Worm (Caenorhabditis elegans) whole organism, L2 larva: ENCODE measurements around the gene cpf-2.

ENCODE experiments used
- ZK546.5 ChIP-seq: sonication (generic microtip); optimal IDR thresholded peaks from 2 replicates; lab custom pipeline; 2017; ENCODE audit warnings: missing biosample characterization, missing genetic modification characterization
- aly-2 ChIP-seq: fragments of 150-350 bp; optimal IDR thresholded peaks from 2 replicates; lab custom pipeline; 2014; ENCODE audit warnings: missing biosample characterization, missing genetic modification characterization
- ama-1 ChIP-seq: fragments of 150-350 bp; optimal IDR thresholded peaks from 2 replicates; lab custom pipeline; 2018; ENCODE audit warnings: inconsistent platforms
- ceh-16 ChIP-seq: fragments of 150-350 bp; optimal IDR thresholded peaks from 2 replicates; lab custom pipeline; 2014; ENCODE audit warnings: missing biosample characterization, missing genetic modification characterization
- elt-3 ChIP-seq: sonication (generic microtip); optimal IDR thresholded peaks from 2 replicates; lab custom pipeline; 2017; ENCODE audit warnings: missing biosample characterization, missing genetic modification characterization
- fos-1 ChIP-seq: fragments of 150-350 bp; optimal IDR thresholded peaks from 2 replicates; lab custom pipeline; 2014; ENCODE audit warnings: missing biosample characterization, missing genetic modification characterization
- lin-13 ChIP-seq: fragments of 150-350 bp; optimal IDR thresholded peaks from 2 replicates; lab custom pipeline; 2014; ENCODE audit warnings: missing biosample characterization, missing genetic modification reagents, missing genetic modification characterization
- mdl-1 ChIP-seq, 2 experiments: fragments of 150-350 bp in 1 of 2; sonication (generic microtip) in 1 of 2; optimal IDR thresholded peaks; 2 replicates each; lab custom pipeline; 2017; ENCODE audit warnings: missing biosample characterization in 2 of 2, missing genetic modification characterization in 2 of 2
- nhr-12 ChIP-seq: fragments of 150-350 bp; optimal IDR thresholded peaks from 2 replicates; lab custom pipeline; 2014; ENCODE audit warnings: missing biosample characterization, missing genetic modification characterization
- nhr-77 ChIP-seq: fragments of 150-350 bp; optimal IDR thresholded peaks from 2 replicates; lab custom pipeline; 2014; ENCODE audit warnings: missing biosample characterization, missing genetic modification characterization
- skn-1 ChIP-seq: sonication (generic microtip); optimal IDR thresholded peaks from 2 replicates; lab custom pipeline; 2017; ENCODE audit warnings: missing biosample characterization, missing genetic modification characterization
- unc-62 ChIP-seq: fragments of 150-350 bp; optimal IDR thresholded peaks from 2 replicates; lab custom pipeline; 2014; ENCODE audit warnings: missing biosample characterization, missing genetic modification reagents, missing genetic modification characterization
- ztf-11 ChIP-seq: sonication (generic microtip); optimal IDR thresholded peaks from 2 replicates; lab custom pipeline; 2017; ENCODE audit warnings: missing biosample characterization, missing genetic modification characterization

DNA sequence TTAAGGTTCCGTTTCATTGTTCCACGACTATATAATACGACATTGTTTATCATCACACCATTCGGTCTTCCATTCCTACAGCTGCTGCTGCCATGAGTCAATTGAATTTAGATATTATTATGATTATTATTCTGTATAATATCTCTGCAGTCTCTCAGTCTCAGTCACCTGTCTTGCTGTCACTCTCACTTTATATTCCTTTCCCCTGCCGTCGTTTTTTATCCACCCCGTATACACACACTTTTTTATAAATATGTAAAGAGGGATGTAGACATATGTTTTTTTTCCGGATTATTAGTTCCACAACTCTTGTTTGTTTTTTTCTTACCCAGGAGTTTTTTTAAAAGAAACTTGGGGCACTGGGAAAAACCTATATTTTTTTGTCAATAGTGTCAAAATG is 3.5 kb upstream of the cpf-2 start:
- TF ChIP-seq mdl-1 (tag; optimal IDR thresholded peaks at IDR 0.05; lab: Kevin White, UChicago) (no peak), lin-13 (no peak), unc-62 (no peak), nhr-77 (tag; lab: Kevin White, UChicago) (no peak), elt-3 (tag; lab: Kevin White, UChicago) (no peak), ama-1 (no peak), skn-1 (tag; lab: Kevin White, UChicago) (no peak), fos-1 (tag; lab: Kevin White, UChicago) (no peak), ZK546.5 (tag; lab: Kevin White, UChicago) (no peak), ceh-16 (no peak), nhr-12 (tag; lab: Kevin White, UChicago) (no peak), aly-2 (tag; lab: Kevin White, UChicago) (no peak), ztf-11 (tag; lab: Kevin White, UChicago) (no peak)
